Fruit fly (Drosophila melanogaster) whole organism, embryonic: Measurements from ENCODE around the gene CG9302.

Experiments
- Ada2b ChIP-seq: fragments of 200-800 bp; sonication (Bioruptor generic); IDR thresholded peaks from 2 replicates; pipeline ENCODE4 v1.3.6; 2022; ENCODE audit warnings: missing biosample characterization, missing genetic modification characterization
- Atf-2 ChIP-seq: fragments of 200-800 bp; sonication (Bioruptor generic); optimal IDR thresholded peaks from 2 replicates; lab custom pipeline; 2016; ENCODE audit warnings: missing biosample characterization, missing genetic modification characterization
- CG10274 ChIP-seq: fragments of 200-800 bp; sonication (Bioruptor generic); optimal IDR thresholded peaks from 3 replicates; lab custom pipeline; 2017; ENCODE audit warnings: missing biosample characterization, mild to moderate bottlenecking, missing genetic modification characterization
- CG10321 ChIP-seq: fragments of 200-800 bp; sonication (Bioruptor generic); IDR thresholded peaks from 2 replicates; pipeline ENCODE4 v1.3.6; 2022; ENCODE audit warnings: missing biosample characterization, missing genetic modification characterization
- CG10366 ChIP-seq: fragments of 200-800 bp; sonication (Bioruptor generic); IDR thresholded peaks from 2 replicates; pipeline ENCODE4 v1.3.6; 2022; ENCODE audit warnings: missing biosample characterization, missing genetic modification characterization
- CG11696 ChIP-seq: fragments of 200-800 bp; sonication (Bioruptor generic); IDR thresholded peaks from 2 replicates; pipeline ENCODE4 v1.3.6; 2022; ENCODE audit warnings: missing biosample characterization, missing genetic modification characterization
- CG12104 ChIP-seq: fragments of 200-800 bp; sonication (Bioruptor generic); optimal IDR thresholded peaks from 3 replicates; lab custom pipeline; 2016; ENCODE audit warnings: missing biosample characterization, missing genetic modification characterization
- CG12219 ChIP-seq: fragments of 200-800 bp; sonication (Bioruptor generic); optimal IDR thresholded peaks from 3 replicates; lab custom pipeline; 2018; ENCODE audit warnings: missing biosample characterization, mild to moderate bottlenecking, missing genetic modification characterization
- CG13123 ChIP-seq: fragments of 200-800 bp; sonication (Bioruptor generic); optimal IDR thresholded peaks from 2 replicates; lab custom pipeline; 2016; ENCODE audit warnings: missing biosample characterization, missing genetic modification characterization
- CG1647 ChIP-seq: fragments of 200-800 bp; sonication (Bioruptor generic); optimal IDR thresholded peaks from 3 replicates; lab custom pipeline; 2016; ENCODE audit warnings: missing biosample characterization, missing genetic modification characterization
- CG17359 ChIP-seq: fragments of 200-800 bp; sonication (Bioruptor generic); optimal IDR thresholded peaks from 3 replicates; lab custom pipeline; 2018; ENCODE audit warnings: missing biosample characterization, mild to moderate bottlenecking, missing genetic modification characterization, moderate library complexity
- CG18599 ChIP-seq: fragments of 200-800 bp; sonication (Bioruptor generic); optimal IDR thresholded peaks from 3 replicates; lab custom pipeline; 2017; ENCODE audit warnings: missing biosample characterization, missing genetic modification characterization, mild to moderate bottlenecking, moderate library complexity, missing genetic modification reagents
- CG2116 ChIP-seq: fragments of 200-800 bp; sonication (Bioruptor generic); optimal IDR thresholded peaks from 3 replicates; lab custom pipeline; 2018; ENCODE audit warnings: missing biosample characterization, mild to moderate bottlenecking, missing genetic modification characterization
- CG30431 ChIP-seq: fragments of 200-800 bp; sonication (Bioruptor generic); optimal IDR thresholded peaks from 2 replicates; lab custom pipeline; 2017; ENCODE audit warnings: missing biosample characterization, missing genetic modification characterization
- CG31224 ChIP-seq: fragments of 200-800 bp; sonication (Bioruptor generic); IDR thresholded peaks from 2 replicates; pipeline ENCODE4 v1.3.6; 2022; ENCODE audit warnings: missing biosample characterization, missing genetic modification characterization
- CG31365 ChIP-seq: fragments of 200-800 bp; sonication (Bioruptor generic); optimal IDR thresholded peaks from 2 replicates; lab custom pipeline; 2018; ENCODE audit warnings: missing biosample characterization, mild to moderate bottlenecking, missing genetic modification characterization
- CG34376 ChIP-seq: fragments of 200-800 bp; sonication (Bioruptor generic); optimal IDR thresholded peaks from 2 replicates; lab custom pipeline; 2018; ENCODE audit warnings: missing biosample characterization, mild to moderate bottlenecking, missing genetic modification characterization
- CG4424 ChIP-seq: fragments of 200-800 bp; sonication (Bioruptor generic); optimal IDR thresholded peaks from 3 replicates; lab custom pipeline; 2016; ENCODE audit warnings: missing biosample characterization, missing genetic modification characterization
- CG4617 ChIP-seq: fragments of 200-800 bp; sonication (Bioruptor generic); optimal IDR thresholded peaks from 3 replicates; lab custom pipeline; 2016; ENCODE audit warnings: missing biosample characterization, missing genetic modification characterization, borderline replicate concordance
- CG6654 ChIP-seq: fragments of 200-800 bp; sonication (Bioruptor generic); optimal IDR thresholded peaks from 2 replicates; lab custom pipeline; 2017; ENCODE audit warnings: missing biosample characterization, mild to moderate bottlenecking, missing genetic modification characterization
- CG8359 ChIP-seq: fragments of 200-800 bp; sonication (Bioruptor generic); optimal IDR thresholded peaks from 2 replicates; lab custom pipeline; 2017; ENCODE audit warnings: missing biosample characterization, mild to moderate bottlenecking, missing genetic modification characterization, borderline replicate concordance
- CG9727 ChIP-seq: fragments of 200-800 bp; sonication (Bioruptor generic); optimal IDR thresholded peaks from 3 replicates; lab custom pipeline; 2017; ENCODE audit warnings: missing biosample characterization, mild to moderate bottlenecking, missing genetic modification characterization
- CG9876 ChIP-seq: fragments of 200-800 bp; sonication (Bioruptor generic); optimal IDR thresholded peaks from 2 replicates; lab custom pipeline; 2016; ENCODE audit warnings: missing biosample characterization, missing genetic modification characterization
- CHES-1-like ChIP-seq: fragments of 200-800 bp; sonication (Bioruptor generic); optimal IDR thresholded peaks from 2 replicates; lab custom pipeline; 2016; ENCODE audit warnings: missing biosample characterization, missing genetic modification characterization
- CrebB ChIP-seq: fragments of 200-800 bp; sonication (Bioruptor generic); optimal IDR thresholded peaks from 3 replicates; lab custom pipeline; 2018; ENCODE audit warnings: missing biosample characterization, mild to moderate bottlenecking, missing genetic modification characterization
- ERR ChIP-seq: fragments of 200-800 bp; sonication (Bioruptor generic); optimal IDR thresholded peaks from 2 replicates; lab custom pipeline; 2016; ENCODE audit warnings: missing biosample characterization, missing genetic modification characterization
- Fer2 ChIP-seq: fragments of 200-800 bp; sonication (Bioruptor generic); optimal IDR thresholded peaks from 2 replicates; lab custom pipeline; 2018; ENCODE audit warnings: missing biosample characterization, mild to moderate bottlenecking, missing genetic modification characterization, moderate library complexity
- GATAe ChIP-seq: fragments of 200-800 bp; sonication (Bioruptor generic); conservative IDR thresholded peaks from 2 replicates; pipeline ENCODE4 v1.3.6; 2022; ENCODE audit warnings: missing biosample characterization, missing genetic modification characterization
- HLH3B ChIP-seq: fragments of 200-800 bp; sonication (Bioruptor generic); IDR thresholded peaks from 2 replicates; pipeline ENCODE4 v1.3.6; 2022; ENCODE audit warnings: missing biosample characterization, missing genetic modification characterization
- Hmx ChIP-seq: fragments of 200-800 bp; sonication (Bioruptor generic); optimal IDR thresholded peaks from 2 replicates; lab custom pipeline; 2016; ENCODE audit warnings: missing biosample characterization, missing genetic modification characterization
- NC2α ChIP-seq: fragments of 200-800 bp; sonication (Bioruptor generic); optimal IDR thresholded peaks from 2 replicates; lab custom pipeline; 2016; ENCODE audit warnings: missing biosample characterization, missing genetic modification characterization
- Poxn ChIP-seq: fragments of 200-800 bp; sonication (Bioruptor generic); IDR thresholded peaks from 2 replicates; pipeline ENCODE4 v1.3.6; 2022; ENCODE audit warnings: missing biosample characterization, missing genetic modification characterization
- Sry-β ChIP-seq: fragments of 200-800 bp; sonication (Bioruptor generic); optimal IDR thresholded peaks from 2 replicates; lab custom pipeline; 2018; ENCODE audit warnings: missing biosample characterization, mild to moderate bottlenecking, missing genetic modification characterization, moderate library complexity
- Tbp ChIP-seq: fragments of >200 bp; optimal IDR thresholded peaks from 2 replicates; lab custom pipeline; 2018; ENCODE audit warnings: missing biosample characterization, missing genetic modification characterization
- ap ChIP-seq: fragments of 200-800 bp; sonication (Bioruptor generic); IDR thresholded peaks from 2 replicates; pipeline ENCODE4 v1.3.6; 2022; ENCODE audit warnings: missing biosample characterization, missing genetic modification characterization
- ara ChIP-seq: fragments of 200-800 bp; sonication (Bioruptor generic); IDR thresholded peaks from 2 replicates; pipeline ENCODE4 v1.3.6; 2022; ENCODE audit warnings: missing biosample characterization, missing genetic modification characterization
- bcd ChIP-seq: fragments of 200-800 bp; sonication (Bioruptor generic); optimal IDR thresholded peaks from 2 replicates; lab custom pipeline; 2017; ENCODE audit warnings: missing biosample characterization, mild to moderate bottlenecking, missing genetic modification characterization
- bsh ChIP-seq, 2 experiments: fragments of 200-800 bp; sonication (Bioruptor generic); optimal IDR thresholded peaks; 2 replicates each; lab custom pipeline; 2017 to 2018; ENCODE audit warnings: mild to moderate bottlenecking in 2 of 2, missing biosample characterization in 2 of 2, missing genetic modification characterization in 2 of 2, moderate library complexity in 1 of 2
- chif ChIP-seq, 2 experiments: fragments of 200-800 bp; sonication (Bioruptor generic); optimal IDR thresholded peaks; 3 replicates each; lab custom pipeline; 2016; ENCODE audit warnings: missing biosample characterization in 2 of 2, missing genetic modification characterization in 2 of 2
- luna ChIP-seq: fragments of 200-800 bp; sonication (Bioruptor generic); optimal IDR thresholded peaks from 2 replicates; lab custom pipeline; 2016; ENCODE audit warnings: missing biosample characterization, missing genetic modification characterization
- mirr ChIP-seq: fragments of 200-800 bp; sonication (Bioruptor generic); optimal IDR thresholded peaks from 3 replicates; lab custom pipeline; 2018; ENCODE audit warnings: missing biosample characterization, mild to moderate bottlenecking, missing genetic modification characterization
- pan ChIP-seq, 4 experiments: fragments of >200 bp in 3 of 4; fragments of 200-800 bp in 1 of 4; sonication (Bioruptor generic) in 1 of 4; optimal IDR thresholded peaks in 3 of 4; IDR thresholded peaks in 1 of 4; 2 replicates each; pipeline versions ENCODE4 v1.3.6 to Lab custom; 2017 to 2022; ENCODE audit warnings: missing biosample characterization in 2 of 4, missing genetic modification characterization in 2 of 4, mixed read lengths in 1 of 4
- psq ChIP-seq: fragments of 200-800 bp; sonication (Bioruptor generic); optimal IDR thresholded peaks from 2 replicates; lab custom pipeline; 2017; ENCODE audit warnings: missing biosample characterization, missing genetic modification characterization
- ro ChIP-seq: fragments of 200-800 bp; sonication (Bioruptor generic); IDR thresholded peaks from 2 replicates; pipeline ENCODE4 v1.3.6; 2022; ENCODE audit warnings: missing biosample characterization, missing genetic modification characterization
- salm ChIP-seq: fragments of 200-800 bp; sonication (Bioruptor generic); optimal IDR thresholded peaks from 2 replicates; lab custom pipeline; 2018; ENCODE audit warnings: missing biosample characterization, mild to moderate bottlenecking, missing genetic modification characterization
- sens-2 ChIP-seq: fragments of 200-800 bp; sonication (Bioruptor generic); IDR thresholded peaks from 2 replicates; pipeline ENCODE4 v1.3.6; 2022; ENCODE audit warnings: missing biosample characterization, missing genetic modification characterization
- sim ChIP-seq: fragments of 200-800 bp; sonication (Bioruptor generic); IDR thresholded peaks from 2 replicates; pipeline ENCODE4 v1.3.6; 2022; ENCODE audit warnings: missing biosample characterization, missing genetic modification characterization
- sisA ChIP-seq: fragments of 200-800 bp; sonication (Bioruptor generic); IDR thresholded peaks from 2 replicates; pipeline ENCODE4 v1.3.6; 2022; ENCODE audit warnings: missing biosample characterization, missing genetic modification characterization
- sqz ChIP-seq: fragments of 200-800 bp; sonication (Bioruptor generic); optimal IDR thresholded peaks from 3 replicates; lab custom pipeline; 2018; ENCODE audit warnings: missing biosample characterization, mild to moderate bottlenecking, missing genetic modification characterization
- wdn ChIP-seq: fragments of 200-800 bp; sonication (Bioruptor generic); IDR thresholded peaks from 2 replicates; pipeline ENCODE4 v1.3.6; 2022; ENCODE audit warnings: missing biosample characterization, missing genetic modification characterization
- yki ChIP-seq: fragments of >200 bp; optimal IDR thresholded peaks from 3 replicates; lab custom pipeline; 2018

The CG9302 gene

dm6 chr2L:13394903-13395302, 16.6 kb upstream of the CG9302 start, which contains the start of gene RpL24 (continued):
- TF ChIP-seq HLH3B (GFP tag; lab: Robert Waterston, UW), result peak; percentile 78
- TF ChIP-seq sens-2, result peak; percentile 91
- peak; percentile 88 for TF ChIP-seq CG9876 (GFP tag; lab: Kevin White, UChicago)
- TF ChIP-seq ro (GFP tag; lab: Robert Waterston, UW), result peak; percentile 40; the same call in 1 of the 2 replicates
- TF ChIP-seq Ada2b, result peak; percentile 76; the same call in 1 of the 2 replicates
- peak; percentile 77 for TF ChIP-seq CG11696 (GFP tag; lab: Robert Waterston, UW)
- peak; percentile 92 for TF ChIP-seq CG17359 (tag; lab: Kevin White, UChicago)
- peak; percentile 84 for TF ChIP-seq CG2116 (GFP tag; lab: Kevin White, UChicago)
- peak; percentile 83 for TF ChIP-seq psq (GFP tag; lab: Kevin White, UChicago)
- peak; percentile 90 for TF ChIP-seq CG4424 (GFP tag; lab: Kevin White, UChicago)
- peak; percentile 80 for TF ChIP-seq ap (GFP tag; lab: Robert Waterston, UW)
- TF ChIP-seq Atf-2, result peak; percentile 83
- peak; percentile 71; the same call in 1 of the 2 replicates for TF ChIP-seq ara (GFP tag; lab: Robert Waterston, UW)
- TF ChIP-seq CG18599, result peak; percentile 95
- peak; percentile 83 for TF ChIP-seq CG13123 (GFP tag; lab: Kevin White, UChicago)
- TF ChIP-seq CG30431 (GFP tag; lab: Kevin White, UChicago), result peak; percentile 72
- TF ChIP-seq pan (optimal IDR thresholded peaks at IDR 0.05; lab: Kevin White, UChicago), result no peak
- TF ChIP-seq pan (GFP tag; optimal IDR thresholded peaks at IDR 0.05 in 1 of 2, IDR thresholded peaks at IDR 0.05 in 1 of 2), result peak in 1 of 2 experiments; percentile 88
- peak; percentile 80 to 91 for TF ChIP-seq chif (GFP tag; optimal IDR thresholded peaks at IDR 0.05; lab: Kevin White, UChicago)
- peak; percentile 97 for TF ChIP-seq mirr (GFP tag; lab: Kevin White, UChicago)
- peak; percentile 92 for TF ChIP-seq CG12219 (GFP tag; lab: Kevin White, UChicago)
- TF ChIP-seq CG6654 (GFP tag; lab: Kevin White, UChicago), result peak; percentile 69
- TF ChIP-seq NC2α, result peak; percentile 83
- TF ChIP-seq CG12104 (GFP tag; lab: Kevin White, UChicago), result peak; percentile 91
- TF ChIP-seq CG1647 (GFP tag; lab: Kevin White, UChicago), result peak; percentile 77
- TF ChIP-seq Poxn (GFP tag; lab: Robert Waterston, UW), result no peak
- TF ChIP-seq bcd (GFP tag; lab: Kevin White, UChicago), result peak; percentile 95
- TF ChIP-seq bsh (GFP tag; optimal IDR thresholded peaks at IDR 0.05; lab: Kevin White, UChicago), result peak; percentile 74 to 84
- TF ChIP-seq sisA, result no peak; the same call in 1 of the 2 replicates
- peak; percentile 88 for TF ChIP-seq CG31365 (tag; lab: Kevin White, UChicago)
- TF ChIP-seq yki (lab: Kevin White, UChicago), result no peak
- peak; percentile 67 for TF ChIP-seq Sry-β
- TF ChIP-seq sim (GFP tag; lab: Robert Waterston, UW), result peak; percentile 85
- TF ChIP-seq luna (GFP tag; lab: Kevin White, UChicago), result peak; percentile 92
- peak; percentile 70 for TF ChIP-seq CG10321 (GFP tag; lab: Robert Waterston, UW)
- TF ChIP-seq GATAe, result peak; percentile 60; the same call in 1 of the 2 replicates
- TF ChIP-seq ERR, result peak; percentile 71
- TF ChIP-seq CrebB (tag; lab: Kevin White, UChicago), result peak; percentile 93
- peak; percentile 95 for TF ChIP-seq CG9727
- TF ChIP-seq CG4617 (GFP tag; lab: Kevin White, UChicago), result peak; percentile 80
- peak; percentile 84 for TF ChIP-seq salm (tag; lab: Kevin White, UChicago)
- TF ChIP-seq CG31224, result peak; percentile 76
- TF ChIP-seq CHES-1-like (GFP tag; lab: Kevin White, UChicago), result peak; percentile 85
- TF ChIP-seq Tbp (GFP tag; lab: Kevin White, UChicago), result no peak
- peak; percentile 92 for TF ChIP-seq sqz (GFP tag; lab: Kevin White, UChicago)
- peak; percentile 83 for TF ChIP-seq Fer2 (tag; lab: Kevin White, UChicago)
- TF ChIP-seq Hmx (GFP tag; lab: Kevin White, UChicago), result peak; percentile 57
- peak; percentile 87 for TF ChIP-seq CG10274 (GFP tag; lab: Kevin White, UChicago)
- peak; percentile 85 for TF ChIP-seq CG8359 (GFP tag; lab: Kevin White, UChicago)
- TF ChIP-seq CG34376 (GFP tag; lab: Kevin White, UChicago), result peak; percentile 98
- TF ChIP-seq wdn (GFP tag; lab: Robert Waterston, UW), result peak; percentile 83
- TF ChIP-seq CG10366 (GFP tag; lab: Robert Waterston, UW), result peak; percentile 78
